Worm (Caenorhabditis elegans): ENCODE results near the gene snfc-5.

Gene snfc-5

ce11 chrIII:4450773-4451423 lies 46.3 kb downstream of the snfc-5 start:
- TF ChIP-seq mep-1 (tag; optimal IDR thresholded peaks at IDR 0.05) (no peak), elt-1 (tag; optimal IDR thresholded peaks at IDR 0.05; ENCODE audit: borderline replicate concordance, insufficient read depth) (no peak), flh-1 (GFP tag; optimal IDR thresholded peaks at IDR 0.05) (no peak), mab-5 (tag; optimal IDR thresholded peaks at IDR 0.05) (no peak), unc-39 (tag; optimal IDR thresholded peaks at IDR 0.05) (no peak), pha-4 (tag; optimal IDR thresholded peaks at IDR 0.05) (no peak), ham-2 (GFP tag; optimal IDR thresholded peaks at IDR 0.05) (peak; percentile 44), ceh-43 (GFP tag; optimal IDR thresholded peaks at IDR 0.05) (peak; percentile 99), M03D4.4 (tag; optimal IDR thresholded peaks at IDR 0.05) (no peak), unc-120 (tag; optimal IDR thresholded peaks at IDR 0.05; ENCODE audit: poor library complexity, severe bottlenecking) (no peak), ceh-83 (GFP tag; optimal IDR thresholded peaks at IDR 0.05) (no peak), mls-2 (tag; optimal IDR thresholded peaks at IDR 0.05) (peak; percentile 50), lsy-2 (tag; optimal IDR thresholded peaks at IDR 0.05) (peak; percentile 71), unc-62 (GFP tag; optimal IDR thresholded peaks at IDR 0.05) (no peak), lin-13 (tag; optimal IDR thresholded peaks at IDR 0.05) (no peak), ztf-11 (tag; optimal IDR thresholded peaks at IDR 0.05) (no peak), nhr-12 (tag; optimal IDR thresholded peaks at IDR 0.05) (no peak), nhr-2 (tag; optimal IDR thresholded peaks at IDR 0.05) (no peak), nhr-237 (tag; optimal IDR thresholded peaks at IDR 0.05) (no peak), tbx-8 (GFP tag; optimal IDR thresholded peaks at IDR 0.05) (no peak), snpc-4 (tag; optimal IDR thresholded peaks at IDR 0.05) (no peak), sem-2 (GFP tag; optimal IDR thresholded peaks at IDR 0.05) (no peak), nhr-76 (tag; optimal IDR thresholded peaks at IDR 0.05) (no peak), hlh-1 (tag; optimal IDR thresholded peaks at IDR 0.05) (no peak), elt-3 (tag; optimal IDR thresholded peaks at IDR 0.05) (no peak), ceh-39 (tag; optimal IDR thresholded peaks at IDR 0.05) (no peak), cnd-1 (tag; optimal IDR thresholded peaks at IDR 0.05) (no peak), blmp-1 (tag; optimal IDR thresholded peaks at IDR 0.05) (no peak), zip-8 (tag; optimal IDR thresholded peaks at IDR 0.05) (no peak), drap-1 (GFP tag; optimal IDR thresholded peaks at IDR 0.05) (no peak), sptf-1 (tag; optimal IDR thresholded peaks at IDR 0.05) (peak; percentile 39)

- peak; percentile 30 for TF ChIP-seq mls-2 (tag; optimal IDR thresholded peaks at IDR 0.05)
- TF ChIP-seq ceh-43 (GFP tag; optimal IDR thresholded peaks at IDR 0.05): peak; percentile 99
- no peak for TF ChIP-seq lsy-2 (tag; optimal IDR thresholded peaks at IDR 0.05)
- TF ChIP-seq drap-1 (GFP tag; optimal IDR thresholded peaks at IDR 0.05): no peak
- no peak for TF ChIP-seq unc-39 (tag; optimal IDR thresholded peaks at IDR 0.05)
- no peak for TF ChIP-seq hlh-1 (tag; optimal IDR thresholded peaks at IDR 0.05)
- TF ChIP-seq mab-5 (tag; optimal IDR thresholded peaks at IDR 0.05): no peak
- TF ChIP-seq bed-3 (GFP tag; optimal IDR thresholded peaks at IDR 0.05): no peak
- TF ChIP-seq cnd-1 (tag; optimal IDR thresholded peaks at IDR 0.05): no peak
These were observed 48.2 kb downstream of the snfc-5 start for ce11 chrIII:4452749-4453148.

- TF ChIP-seq hlh-1 (tag; optimal IDR thresholded peaks at IDR 0.05): no peak
- no peak for TF ChIP-seq pha-4 (tag; optimal IDR thresholded peaks at IDR 0.05)
- no peak for TF ChIP-seq M03D4.4 (tag; optimal IDR thresholded peaks at IDR 0.05)
- no peak for TF ChIP-seq bed-3 (GFP tag; optimal IDR thresholded peaks at IDR 0.05)
- no peak for TF ChIP-seq ceh-43 (GFP tag; optimal IDR thresholded peaks at IDR 0.05)
- no peak for TF ChIP-seq flh-1 (GFP tag; optimal IDR thresholded peaks at IDR 0.05)
- TF ChIP-seq blmp-1 (tag; optimal IDR thresholded peaks at IDR 0.05): no peak
These were observed 48.7 kb downstream of the snfc-5 start for ce11 chrIII:4453301-4453700.

DNA sequence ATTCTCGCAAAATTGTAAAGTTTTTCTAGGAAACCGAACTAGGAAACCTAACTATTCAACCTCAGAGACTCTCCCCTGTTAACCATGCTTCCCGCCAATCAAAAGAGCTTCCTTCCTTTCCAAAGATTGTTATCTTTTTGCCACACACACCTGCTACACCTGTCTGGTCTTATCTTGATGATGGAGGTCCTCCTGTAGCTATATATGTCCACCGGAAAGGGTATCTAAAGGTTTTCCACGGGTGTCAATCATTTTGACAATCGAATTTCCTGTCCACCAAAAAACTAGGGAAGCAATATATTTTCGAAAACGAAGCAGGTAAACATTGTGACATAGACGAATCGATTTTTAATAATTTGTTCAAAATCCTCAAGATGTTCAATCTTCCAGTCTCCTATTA lies 49.2 kb downstream of the snfc-5 start:
- TF ChIP-seq nhr-76 (tag; optimal IDR thresholded peaks at IDR 0.05) (no peak), sptf-1 (tag; optimal IDR thresholded peaks at IDR 0.05) (no peak), mab-5 (tag; optimal IDR thresholded peaks at IDR 0.05) (no peak), tbx-8 (GFP tag; optimal IDR thresholded peaks at IDR 0.05) (no peak), unc-62 (GFP tag; optimal IDR thresholded peaks at IDR 0.05) (peak; percentile 82), unc-120 (tag; optimal IDR thresholded peaks at IDR 0.05; ENCODE audit: poor library complexity, severe bottlenecking) (no peak), nhr-2 (tag; optimal IDR thresholded peaks at IDR 0.05) (peak; percentile 34), lin-32 (GFP tag; optimal IDR thresholded peaks at IDR 0.05) (no peak), snpc-4 (tag; optimal IDR thresholded peaks at IDR 0.05) (no peak), ces-1 (GFP tag; optimal IDR thresholded peaks at IDR 0.05) (no peak), elt-1 (tag; optimal IDR thresholded peaks at IDR 0.05; ENCODE audit: borderline replicate concordance, insufficient read depth) (peak; percentile 93), ceh-83 (GFP tag; optimal IDR thresholded peaks at IDR 0.05) (no peak), ham-2 (GFP tag; optimal IDR thresholded peaks at IDR 0.05) (no peak)

All from whole organism, mixed stage, embryonic.